Fruit fly (Drosophila melanogaster) S2 (cell line): ENCODE measurements around the gene Mgstl.

Experiments
- CG8478 ChIP-seq: fragments of >200 bp; optimal IDR thresholded peaks from 2 replicates; lab custom pipeline; 2018
- CTCF ChIP-seq, 2 experiments: fragments of >200 bp; optimal IDR thresholded peaks; 2 replicates each; lab custom pipeline; 2018

Mgstl gene

DNA sequence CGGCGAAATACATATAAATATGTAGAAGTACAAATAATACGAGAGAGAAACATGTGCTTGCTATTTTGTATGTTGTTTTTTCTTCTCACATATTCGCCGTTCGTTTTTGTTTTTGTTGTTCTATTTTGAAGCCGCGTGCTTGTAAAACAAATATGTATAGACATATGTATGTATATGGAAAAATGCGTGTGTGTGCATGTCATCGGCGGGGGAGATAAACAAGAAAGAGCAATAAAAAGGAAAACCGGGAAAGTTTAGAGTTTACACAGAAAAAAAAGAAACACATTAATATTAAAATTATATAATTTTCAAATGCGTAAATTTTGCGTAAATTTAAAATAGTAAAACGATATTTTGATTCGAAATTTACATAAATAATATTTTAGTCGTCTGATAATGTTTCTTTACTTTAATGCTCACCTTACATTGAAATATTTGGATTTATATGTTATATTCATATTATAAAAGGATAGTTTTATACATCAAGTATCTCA lies 3.6 kb downstream of the Mgstl start:
- TF ChIP-seq CG8478 (lab: Kevin White, UChicago) (no peak), CTCF (optimal IDR thresholded peaks at IDR 0.05; lab: Kevin White, UChicago) (no peak)

DNA sequence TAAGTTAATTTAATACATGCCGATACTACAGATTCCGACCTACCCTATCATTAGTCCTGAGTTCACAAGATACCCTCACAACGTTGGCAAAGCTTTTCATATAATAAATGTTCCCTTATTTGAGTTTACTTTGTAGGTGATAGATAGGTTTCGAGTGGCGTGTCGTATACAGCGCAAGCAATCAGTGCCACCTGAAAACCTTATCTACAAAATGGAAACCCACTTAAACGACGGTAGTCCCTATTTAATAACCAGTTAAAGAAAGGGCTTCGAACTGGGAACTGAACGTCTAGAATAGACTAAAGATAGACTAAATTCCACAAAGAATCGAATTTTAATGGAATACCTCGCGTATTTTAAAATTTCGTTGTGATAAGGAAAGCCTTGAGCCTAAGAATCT lies 4.2 kb downstream of the Mgstl start:
- TF ChIP-seq CG8478 (lab: Kevin White, UChicago) (no peak), CTCF (optimal IDR thresholded peaks at IDR 0.05; lab: Kevin White, UChicago) (no peak)

DNA sequence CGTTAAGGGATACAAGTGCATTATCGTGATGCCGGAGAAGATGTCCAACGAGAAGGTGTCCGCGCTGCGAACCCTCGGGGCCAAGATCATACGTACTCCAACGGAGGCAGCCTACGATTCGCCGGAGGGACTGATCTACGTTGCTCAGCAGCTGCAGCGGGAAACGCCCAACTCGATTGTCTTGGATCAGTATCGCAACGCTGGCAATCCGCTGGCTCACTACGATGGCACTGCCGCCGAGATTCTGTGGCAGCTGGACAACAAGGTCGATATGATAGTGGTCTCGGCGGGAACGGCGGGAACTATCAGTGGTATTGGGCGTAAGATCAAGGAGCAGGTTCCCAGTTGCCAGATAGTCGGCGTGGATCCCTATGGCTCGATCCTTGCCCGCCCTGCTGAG lies 5.8 kb downstream of the Mgstl start:
- TF ChIP-seq CG8478 (lab: Kevin White, UChicago) (no peak), CTCF (optimal IDR thresholded peaks at IDR 0.05; lab: Kevin White, UChicago) (no peak)

DNA sequence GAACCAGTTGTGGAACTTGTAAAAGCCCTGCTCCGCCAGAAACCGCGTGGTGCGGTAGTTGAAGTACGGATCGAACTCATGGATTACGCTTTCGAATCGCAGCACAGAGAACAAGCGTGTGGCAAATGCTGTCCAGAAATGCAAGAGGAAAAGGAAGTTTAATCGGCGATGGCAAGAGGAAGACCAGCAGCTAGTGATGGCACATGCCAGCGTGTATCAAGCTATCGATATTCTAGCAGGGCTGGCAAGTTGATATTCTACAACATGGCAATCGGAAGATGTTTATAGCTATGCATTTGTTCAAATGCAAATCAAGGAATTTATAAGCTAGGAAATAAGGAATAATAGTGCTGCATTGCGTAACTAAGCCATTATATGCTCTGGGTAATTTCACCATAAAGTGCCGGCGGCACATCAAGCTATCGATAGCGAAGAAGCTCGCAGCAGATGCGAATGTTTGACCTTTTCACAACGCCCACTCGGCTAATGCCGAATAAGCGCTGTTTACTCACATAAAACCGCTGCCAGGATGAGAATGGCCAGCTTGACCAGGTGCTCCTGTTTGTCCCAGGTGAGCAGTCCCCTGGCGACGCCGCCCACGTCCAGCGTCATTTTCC lies 11.3 kb downstream of the Mgstl start:
- no peak for TF ChIP-seq CTCF (optimal IDR thresholded peaks at IDR 0.05; lab: Kevin White, UChicago)
- no peak for TF ChIP-seq CG8478 (lab: Kevin White, UChicago)

DNA sequence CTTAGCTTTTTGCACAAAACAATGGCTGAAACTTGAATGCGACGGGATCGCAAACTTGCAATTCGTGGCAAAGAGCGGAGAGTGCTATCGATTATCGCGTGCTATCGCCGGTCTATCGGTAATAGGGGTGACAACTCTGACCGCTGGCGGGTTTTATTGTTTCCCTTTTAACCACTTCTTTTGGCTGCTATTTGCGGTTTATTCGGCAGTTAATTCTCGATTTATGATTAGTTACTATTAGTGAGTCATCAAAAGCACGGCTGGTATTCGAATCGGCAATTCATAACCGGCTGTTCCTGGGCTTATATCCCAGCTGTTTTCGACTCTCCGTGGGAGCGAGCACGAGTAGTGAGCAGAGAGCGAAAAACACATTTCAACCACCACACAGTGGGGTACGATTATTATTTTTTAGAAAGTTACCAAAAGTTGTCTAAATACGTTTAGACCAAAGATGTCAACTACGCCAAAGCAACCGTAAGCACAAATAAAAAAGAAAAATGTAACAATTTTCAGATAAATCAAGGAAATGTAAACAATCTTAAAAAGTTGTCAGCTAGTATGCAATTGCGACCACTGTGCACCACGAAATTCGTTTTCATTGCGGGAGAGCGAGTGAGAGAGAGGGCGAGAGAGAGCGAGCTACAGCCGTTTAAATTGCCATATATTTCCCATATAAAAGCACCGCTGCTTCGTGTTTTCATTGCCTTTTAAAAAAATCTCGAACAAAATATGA lies 12.1 kb downstream of the Mgstl start, which contains the start of the genes Stt3A and bves:
TSS of gene Stt3A (minus strand) at position 89 of the 733 bp plus-strand sequence.
TSS of gene bves (plus strand) at position 115 of the 733 bp plus-strand sequence.
- TF ChIP-seq CG8478 (lab: Kevin White, UChicago) (no peak), CTCF (optimal IDR thresholded peaks at IDR 0.05; lab: Kevin White, UChicago) (no peak)

DNA sequence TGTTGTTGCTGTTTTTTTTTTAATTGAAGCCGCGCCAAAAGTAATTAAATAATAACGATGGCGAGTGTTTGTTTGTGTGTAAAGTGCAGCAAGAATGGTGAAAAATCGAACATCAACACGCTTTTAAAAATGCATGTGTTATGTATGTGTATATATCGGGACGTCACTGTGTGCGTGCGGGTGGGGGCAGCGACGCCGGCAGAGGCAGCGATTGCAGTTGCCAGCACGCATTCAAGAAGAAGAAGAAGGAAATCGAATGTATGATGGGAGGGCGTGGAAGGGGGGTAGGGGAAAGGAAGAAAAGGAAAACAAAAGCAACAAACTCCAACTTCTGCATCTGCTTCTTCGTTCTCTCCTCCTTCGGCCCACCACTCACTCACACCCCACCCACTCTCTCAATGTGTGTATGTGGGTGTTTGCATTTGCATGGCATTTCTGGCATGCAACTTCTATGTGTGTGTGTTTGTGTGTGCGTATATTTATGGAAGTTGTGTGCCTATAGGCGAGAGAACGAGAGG lies 13.1 kb downstream of the Mgstl start:
- TF ChIP-seq CTCF (optimal IDR thresholded peaks at IDR 0.05; lab: Kevin White, UChicago), result no peak
- TF ChIP-seq CG8478 (lab: Kevin White, UChicago), result no peak

DNA sequence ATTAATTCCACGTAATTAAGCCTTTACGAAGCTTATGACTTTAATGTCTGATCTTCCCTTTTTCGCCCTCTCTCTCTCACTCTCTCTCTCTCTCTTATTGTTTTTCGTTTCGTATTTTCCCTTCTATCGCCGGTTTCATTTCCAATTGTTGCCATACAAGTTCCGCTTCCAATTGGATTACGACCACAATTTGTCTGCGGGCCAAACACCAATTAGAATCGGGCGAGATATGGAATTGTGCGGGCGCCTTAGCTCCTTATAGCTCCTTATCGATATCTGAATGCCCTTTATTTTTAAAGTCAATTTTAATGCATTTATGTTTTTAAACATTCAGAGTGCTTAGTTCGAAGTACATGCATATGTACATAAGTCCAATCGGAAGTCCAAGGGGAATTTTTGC lies 14.8 kb downstream of the Mgstl start:
- TF ChIP-seq CG8478 (lab: Kevin White, UChicago) (no peak), CTCF (optimal IDR thresholded peaks at IDR 0.05; lab: Kevin White, UChicago) (no peak)

DNA sequence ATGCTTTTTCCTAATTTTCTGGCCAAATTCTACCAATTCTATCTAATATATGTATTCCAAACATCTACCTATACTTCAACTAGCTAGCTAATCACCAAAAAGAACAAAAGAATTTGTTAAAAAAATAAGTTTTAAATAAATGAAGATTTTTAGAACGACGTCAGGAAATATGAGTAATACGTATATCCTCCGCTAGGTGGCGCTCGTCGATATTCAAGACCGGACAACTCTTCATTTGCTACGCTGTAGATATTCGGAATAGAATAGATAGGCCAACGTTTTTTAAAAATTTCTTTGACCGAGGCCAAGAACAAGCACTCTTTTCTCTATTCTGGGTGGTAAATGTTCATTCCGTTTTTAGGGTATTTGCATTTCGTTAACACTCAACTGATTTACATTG lies 16.5 kb downstream of the Mgstl start:
- TF ChIP-seq CG8478 (lab: Kevin White, UChicago), result no peak
- TF ChIP-seq CTCF (optimal IDR thresholded peaks at IDR 0.05; lab: Kevin White, UChicago), result peak; percentile 68 to 82

DNA sequence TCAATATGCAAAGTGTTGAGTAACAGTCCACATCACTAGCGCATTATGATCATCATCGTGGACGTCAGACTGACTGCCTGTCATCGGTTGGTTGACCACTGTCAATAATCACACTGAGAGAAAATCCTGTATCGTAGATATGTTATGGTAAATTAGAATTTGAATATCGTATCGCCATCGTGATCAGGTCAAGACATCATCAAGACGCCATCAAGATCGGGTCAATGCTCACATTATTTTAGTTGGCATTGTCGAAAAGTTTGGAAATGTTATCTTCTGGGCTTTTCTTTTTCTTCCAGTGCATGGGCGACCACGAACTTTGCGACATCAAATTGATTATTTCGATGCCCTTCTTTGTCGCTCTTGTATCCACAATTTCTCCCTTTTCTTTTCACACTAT lies 17.1 kb downstream of the Mgstl start:
- TF ChIP-seq CTCF (optimal IDR thresholded peaks at IDR 0.05; lab: Kevin White, UChicago) (no peak), CG8478 (lab: Kevin White, UChicago) (no peak)

DNA sequence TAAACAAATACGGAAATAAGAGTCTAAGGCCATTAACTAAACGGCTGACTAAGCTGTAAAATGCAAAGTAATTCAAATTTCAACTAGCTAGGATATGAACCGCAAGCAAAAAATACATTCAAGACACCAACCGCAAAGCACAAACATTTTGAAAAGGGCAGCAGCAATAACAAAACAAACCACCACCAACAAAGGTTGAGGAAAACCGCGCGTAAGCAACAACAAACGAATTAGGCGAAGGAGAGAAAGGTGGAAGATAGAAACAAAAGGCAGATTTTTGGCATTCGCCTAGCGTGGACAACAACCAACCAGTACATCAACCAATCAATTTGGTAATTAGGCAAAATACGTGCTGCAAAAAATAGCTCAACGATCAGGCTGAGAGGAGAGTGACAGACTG lies 18.7 kb downstream of the Mgstl start:
- no peak for TF ChIP-seq CG8478 (lab: Kevin White, UChicago)
- peak; percentile 73 to 84 for TF ChIP-seq CTCF (optimal IDR thresholded peaks at IDR 0.05; lab: Kevin White, UChicago)

DNA sequence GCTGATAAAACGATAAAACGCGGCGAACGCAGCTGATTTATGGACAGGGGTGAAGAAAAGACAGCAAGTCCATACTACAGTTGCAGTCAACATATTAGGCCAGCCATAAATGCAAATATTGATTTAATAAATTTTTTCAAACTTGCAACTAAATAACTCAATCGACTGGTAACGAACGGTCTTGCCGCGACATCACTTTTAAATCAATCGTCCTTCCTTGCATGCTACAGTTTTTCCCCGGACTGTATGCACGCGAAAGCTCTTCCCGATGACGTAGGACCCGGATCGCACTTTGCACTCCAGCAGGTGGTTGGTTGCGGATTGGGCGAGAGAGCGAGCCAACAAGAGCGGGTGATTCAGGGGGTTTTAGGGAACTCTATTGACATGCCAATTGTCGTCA lies 23.0 kb downstream of the Mgstl start:
- TF ChIP-seq CTCF (optimal IDR thresholded peaks at IDR 0.05; lab: Kevin White, UChicago) (no peak), CG8478 (lab: Kevin White, UChicago) (no peak)

DNA sequence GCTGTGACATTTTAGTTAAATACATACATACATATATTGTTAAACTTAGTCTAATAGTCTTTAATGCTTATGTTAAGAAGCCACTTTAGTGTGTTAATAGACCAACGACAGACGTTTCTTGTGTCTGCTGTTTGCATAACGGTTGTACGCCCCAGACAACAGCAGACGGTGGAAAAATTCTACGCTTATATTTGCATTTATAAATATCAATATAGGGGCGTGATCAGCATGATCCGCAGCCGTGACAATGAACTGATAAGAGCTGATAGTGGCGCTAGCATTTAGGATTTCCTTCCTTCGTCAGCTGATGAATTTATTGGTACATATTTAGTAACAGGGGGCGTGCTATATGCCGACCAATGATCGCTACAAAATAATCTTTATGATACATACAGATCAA lies 23.9 kb downstream of the Mgstl start:
- TF ChIP-seq CTCF (optimal IDR thresholded peaks at IDR 0.05; lab: Kevin White, UChicago) (no peak), CG8478 (lab: Kevin White, UChicago) (no peak)

DNA sequence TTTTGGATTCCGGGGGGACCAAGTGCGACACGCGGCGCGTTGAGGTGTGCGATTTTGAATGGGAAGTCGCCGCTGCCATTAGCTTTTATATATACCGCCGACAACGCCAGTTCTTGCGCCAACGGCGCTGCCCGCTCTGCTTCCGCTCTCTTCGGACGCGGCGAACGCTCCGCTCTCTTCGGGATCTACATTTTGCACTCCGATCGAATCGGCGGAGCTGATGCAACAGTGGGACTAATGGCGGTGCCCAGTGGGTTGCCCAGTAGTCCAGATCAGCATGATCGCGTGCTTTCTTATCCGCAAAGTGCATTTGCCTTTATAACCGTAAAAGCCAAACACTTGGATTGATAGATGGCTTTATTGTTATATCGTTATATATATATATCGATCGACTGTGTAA lies 25.5 kb downstream of the Mgstl start, which contains the start of gene CG32512:
TSS of gene CG32512 (minus strand) at position 67 of the 400 bp plus-strand sequence.
- TF ChIP-seq CG8478 (lab: Kevin White, UChicago), result no peak

DNA sequence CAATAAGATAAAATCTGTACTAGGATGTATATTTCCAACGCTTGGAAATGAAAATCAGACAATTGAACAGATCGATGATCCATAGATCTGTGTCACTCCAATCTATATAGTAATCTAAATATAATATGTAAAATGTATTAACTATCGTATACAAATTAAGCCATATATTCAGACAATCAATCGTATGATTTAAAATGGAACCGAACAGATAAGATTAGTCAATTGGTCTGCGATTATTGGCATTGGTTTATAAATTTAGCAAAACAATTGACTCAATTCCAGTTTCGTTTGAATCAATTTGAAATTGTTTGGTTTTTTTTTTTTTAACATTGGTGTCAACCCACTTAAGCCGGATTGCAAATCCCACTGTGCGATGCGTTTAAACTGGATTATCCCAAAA lies 26.0 kb downstream of the Mgstl start:
- TF ChIP-seq CTCF (optimal IDR thresholded peaks at IDR 0.05; lab: Kevin White, UChicago) (no peak), CG8478 (lab: Kevin White, UChicago) (no peak)

DNA sequence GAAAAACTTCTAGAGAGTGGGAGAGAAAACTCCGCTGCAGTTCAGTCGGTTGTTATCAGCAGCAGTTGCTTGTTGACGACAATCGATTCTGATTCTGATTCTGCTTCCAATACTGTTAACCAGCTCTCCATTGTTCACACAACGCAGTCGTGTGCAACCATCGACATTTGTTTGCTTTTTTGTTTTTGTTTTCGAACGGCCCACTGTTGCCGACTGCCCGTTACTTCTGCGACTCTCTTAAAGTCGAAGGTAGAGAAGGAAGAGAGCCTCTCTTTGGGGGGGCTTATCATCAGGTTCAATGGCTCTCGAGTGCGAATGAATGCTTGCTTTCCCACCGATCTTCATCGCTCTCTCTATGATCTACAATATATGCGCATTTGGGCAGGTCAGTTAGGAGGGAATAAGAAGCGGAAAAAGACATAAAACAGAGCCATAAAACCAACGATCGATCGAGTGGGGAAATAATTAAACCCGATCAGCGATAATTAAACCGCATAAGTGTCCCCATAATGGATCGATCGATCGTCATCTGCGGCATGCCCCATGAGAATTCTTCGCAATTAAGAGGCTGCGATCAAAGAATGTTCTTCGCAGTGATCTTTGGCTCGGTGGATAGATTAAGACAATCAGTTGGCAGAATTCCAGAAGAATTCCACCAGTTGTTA lies 29.9 kb downstream of the Mgstl start:
- TF ChIP-seq CG8478 (lab: Kevin White, UChicago), result no peak
- TF ChIP-seq CTCF (optimal IDR thresholded peaks at IDR 0.05; lab: Kevin White, UChicago), result no peak
